Fruit fly (Drosophila melanogaster): Measurements from ENCODE around the gene CG10154.

CG10154 gene

dm6 chr3L:13410999-13411398, 25.9 kb downstream of the CG10154 start (continued):
- TF ChIP-seq Gsc (GFP tag; IDR thresholded peaks at IDR 0.05) = no peak
- no peak for TF ChIP-seq dysf (GFP tag; IDR thresholded peaks at IDR 0.05)
- no peak for TF ChIP-seq CG10565 (GFP tag; optimal IDR thresholded peaks at IDR 0.05)
- TF ChIP-seq zfh1 (GFP tag; IDR thresholded peaks at IDR 0.05) = peak; percentile 15; the same call in 1 of the 3 replicates
- no peak for TF ChIP-seq CG15011 (GFP tag; optimal IDR thresholded peaks at IDR 0.05)
- TF ChIP-seq CG11504 (tag; optimal IDR thresholded peaks at IDR 0.05) = peak; percentile 44
- TF ChIP-seq ind (GFP tag; optimal IDR thresholded peaks at IDR 0.05) = peak; percentile 33
- TF ChIP-seq Antp (GFP tag; optimal IDR thresholded peaks at IDR 0.05) = peak; percentile 20
- peak; percentile 14 for TF ChIP-seq D19A (tag; optimal IDR thresholded peaks at IDR 0.05)
- TF ChIP-seq Vsx1 (GFP tag; optimal IDR thresholded peaks at IDR 0.05) = peak; percentile 8
- TF ChIP-seq CG1024 (GFP tag; IDR thresholded peaks at IDR 0.05) = no peak
- TF ChIP-seq pita (GFP tag; optimal IDR thresholded peaks at IDR 0.05) = peak; percentile 50
- no peak for TF ChIP-seq Hmx (GFP tag; optimal IDR thresholded peaks at IDR 0.05)
- TF ChIP-seq CG17361 (GFP tag; IDR thresholded peaks at IDR 0.05) = peak; percentile 42; the same call in 2 of the 3 replicates
- peak; percentile 6 for TF ChIP-seq twi (tag; optimal IDR thresholded peaks at IDR 0.05)
- TF ChIP-seq zen (tag; optimal IDR thresholded peaks at IDR 0.05) = peak; percentile 83
- TF ChIP-seq CG17328 (GFP tag; IDR thresholded peaks at IDR 0.05) = no peak
- TF ChIP-seq her (GFP tag; optimal IDR thresholded peaks at IDR 0.05) = no peak
- no peak for TF ChIP-seq Atf-2 (GFP tag; optimal IDR thresholded peaks at IDR 0.05)
- no peak for TF ChIP-seq Deaf1 (tag; optimal IDR thresholded peaks at IDR 0.05)
- no peak for TF ChIP-seq CG16813 (GFP tag; IDR thresholded peaks at IDR 0.05; ENCODE audit: partially characterized antibody)
- TF ChIP-seq Meics (GFP tag; optimal IDR thresholded peaks at IDR 0.05) = no peak
- no peak for TF ChIP-seq CG16779 (GFP tag; IDR thresholded peaks at IDR 0.05)
- TF ChIP-seq chif (GFP tag; optimal IDR thresholded peaks at IDR 0.05) = peak in 1 of 2 experiments; percentile 66
- TF ChIP-seq nerfin-1 (tag; optimal IDR thresholded peaks at IDR 0.05) = no peak
- TF ChIP-seq stwl (tag; optimal IDR thresholded peaks at IDR 0.05) = peak; percentile 61
- TF ChIP-seq HmgD (GFP tag; optimal IDR thresholded peaks at IDR 0.05) = no peak
- TF ChIP-seq Trl (optimal IDR thresholded peaks at IDR 0.05) = no peak
- peak; percentile 1 for TF ChIP-seq Trl (GFP tag; optimal IDR thresholded peaks at IDR 0.05)
- TF ChIP-seq sr (GFP tag; IDR thresholded peaks at IDR 0.05) = no peak
- TF ChIP-seq sna (GFP tag; IDR thresholded peaks at IDR 0.05; ENCODE audit: partially characterized antibody) = no peak
- TF ChIP-seq CG12659 (GFP tag; optimal IDR thresholded peaks at IDR 0.05) = no peak
- no peak for TF ChIP-seq slou (GFP tag; optimal IDR thresholded peaks at IDR 0.05)
- TF ChIP-seq Pdp1 (GFP tag; optimal IDR thresholded peaks at IDR 0.05) = peak; percentile 33 to 47
- TF ChIP-seq CG12219 (GFP tag; optimal IDR thresholded peaks at IDR 0.05) = no peak
- TF ChIP-seq CG12942 (GFP tag; optimal IDR thresholded peaks at IDR 0.05) = no peak
- TF ChIP-seq CG5245 (GFP tag; optimal IDR thresholded peaks at IDR 0.05) = peak; percentile 61
- 0 out of 4 replicates have a peak, but pooled peaks have one; percentile 31 for TF ChIP-seq chinmo (GFP tag; IDR thresholded peaks at IDR 0.05; ENCODE audit: partially characterized antibody)
- no peak for TF ChIP-seq Poxn (GFP tag; IDR thresholded peaks at IDR 0.05)
- TF ChIP-seq tna (GFP tag; IDR thresholded peaks at IDR 0.05; ENCODE audit: partially characterized antibody) = no peak
- TF ChIP-seq H15 (GFP tag; IDR thresholded peaks at IDR 0.05) = 0 out of 3 replicates have a peak, but pooled peaks have one; percentile 9
- no peak for TF ChIP-seq CG12236 (GFP tag; optimal IDR thresholded peaks at IDR 0.05)
- TF ChIP-seq odd (GFP tag; optimal IDR thresholded peaks at IDR 0.05) = no peak
- no peak; the same call in 1 of the 2 replicates for TF ChIP-seq CG42726 (GFP tag; IDR thresholded peaks at IDR 0.05; ENCODE audit: partially characterized antibody)
- TF ChIP-seq CG12071 (GFP tag; optimal IDR thresholded peaks at IDR 0.05) = no peak
- no peak for TF ChIP-seq CG6175 (GFP tag; IDR thresholded peaks at IDR 0.05)
- TF ChIP-seq Mes4 (GFP tag; optimal IDR thresholded peaks at IDR 0.05) = no peak
- TF ChIP-seq CG11695 (GFP tag; IDR thresholded peaks at IDR 0.05) = no peak
- TF ChIP-seq en (GFP tag; optimal IDR thresholded peaks at IDR 0.05) = no peak
- TF ChIP-seq CG5180 (GFP tag; optimal IDR thresholded peaks at IDR 0.05) = no peak
- no peak for TF ChIP-seq Dfd (GFP tag; optimal IDR thresholded peaks at IDR 0.05)
